Fruit fly (Drosophila melanogaster) whole organism: Measurements from ENCODE around the gene CG4653.
A peak's percentile ranks its signal among the peaks of the same experiment; 100 is the strongest.

ENCODE experiments used
- CG8478 ChIP-seq: fragments of >200 bp; optimal IDR thresholded peaks from 2 replicates; lab custom pipeline; 2018; ENCODE audit warnings: inconsistent platforms
- Dll ChIP-seq: fragments of >200 bp; optimal IDR thresholded peaks from 2 replicates; lab custom pipeline; 2017
- EcR ChIP-seq, 2 experiments: fragments of >200 bp; optimal IDR thresholded peaks; 2 replicates each; lab custom pipeline; 2017; ENCODE audit warnings: missing biosample characterization in 2 of 2, missing genetic modification characterization in 2 of 2, missing genetic modification reagents in 2 of 2
- pan ChIP-seq: fragments of >200 bp; optimal IDR thresholded peaks from 2 replicates; lab custom pipeline; 2017
- psq ChIP-seq: fragments of >200 bp; optimal IDR thresholded peaks from 2 replicates; lab custom pipeline; 2017
- usp ChIP-seq: fragments of >200 bp; optimal IDR thresholded peaks from 2 replicates; lab custom pipeline; 2017; ENCODE audit warnings: missing biosample characterization, missing genetic modification characterization, mixed read lengths

CG4653 gene

DNA sequence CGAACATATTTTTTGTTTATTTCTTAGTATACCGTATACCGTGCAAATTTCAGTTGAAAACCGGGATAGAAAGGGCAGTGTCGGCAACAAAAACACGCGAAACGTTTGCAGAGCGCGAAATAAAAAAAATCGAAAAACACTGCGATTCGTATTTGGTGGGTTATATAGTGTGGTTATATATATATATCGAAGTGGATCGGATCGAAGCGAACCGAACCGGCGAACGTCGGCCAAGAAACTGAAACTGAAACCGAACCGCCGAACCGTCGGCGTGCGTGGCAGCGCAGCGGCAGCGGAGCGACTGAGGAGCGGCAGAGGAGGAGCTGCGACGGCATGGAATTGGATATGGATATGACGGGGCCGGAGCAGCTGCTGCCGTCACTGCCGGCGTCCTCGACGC lies 17.3 kb downstream of the CG4653 start, which contains the start of the genes CG32572 and CG34325:
CG32572 (plus strand) TSS at position 16 of the 400 bp plus-strand sequence.
CG34325 (minus strand) TSS at position 244 of the 400 bp plus-strand sequence.
- TF ChIP-seq Dll (lab: Kevin White, UChicago) (no peak), pan (lab: Kevin White, UChicago) (no peak), psq (no peak), CG8478 (lab: Kevin White, UChicago) (no peak), EcR (GFP tag; optimal IDR thresholded peaks at IDR 0.05; lab: Kevin White, UChicago) (no peak), usp (GFP tag; lab: Kevin White, UChicago) (no peak)

DNA sequence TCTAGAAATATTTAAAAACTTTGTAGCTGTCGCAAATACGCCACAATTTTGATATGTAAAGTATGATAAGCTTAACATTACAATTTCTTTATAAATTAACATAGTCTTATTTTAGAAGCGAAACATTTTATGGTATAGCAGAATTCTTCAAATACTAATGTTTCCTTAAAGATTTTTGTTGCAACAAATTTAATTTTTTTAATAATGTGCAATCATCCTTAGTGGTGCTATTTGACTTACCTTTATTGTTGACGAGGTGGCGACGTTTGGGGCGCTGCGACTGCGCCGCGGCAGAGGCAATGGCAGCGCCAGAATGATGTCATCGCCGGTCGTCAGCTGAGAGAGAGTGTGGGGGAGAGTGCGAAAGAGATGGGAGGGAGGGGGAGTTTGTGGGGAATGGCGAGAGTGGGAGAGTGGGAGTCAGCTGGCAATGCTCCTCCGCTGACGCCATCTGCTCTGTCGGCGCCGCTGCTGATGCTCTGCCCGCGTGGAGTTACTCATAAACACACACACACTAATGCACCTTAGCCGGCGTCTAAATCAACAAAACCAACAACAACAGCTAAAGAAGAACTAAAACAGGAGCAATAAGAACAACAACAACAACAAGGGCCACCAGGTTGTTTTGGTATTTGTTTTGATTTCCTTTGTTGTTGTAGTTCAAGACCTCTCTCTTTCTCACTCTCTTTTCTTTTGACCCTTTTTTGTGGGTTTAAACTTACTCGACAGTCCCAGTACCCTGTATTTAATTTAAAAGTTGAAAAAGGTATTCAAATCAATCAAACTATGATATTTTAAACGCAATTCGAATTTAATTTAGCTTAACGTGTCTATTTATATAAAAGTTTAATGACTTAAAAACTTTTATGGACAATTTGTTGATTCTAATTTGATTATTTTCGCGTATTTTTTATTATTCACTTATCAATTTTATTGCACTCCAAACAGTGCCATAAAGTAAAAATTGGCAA lies 19.6 kb downstream of the CG4653 start:
- TF ChIP-seq psq (no peak), Dll (lab: Kevin White, UChicago) (peak; percentile 84), CG8478 (lab: Kevin White, UChicago) (no peak), usp (GFP tag; lab: Kevin White, UChicago) (no peak), EcR (GFP tag; optimal IDR thresholded peaks at IDR 0.05; lab: Kevin White, UChicago) (no peak), pan (lab: Kevin White, UChicago) (peak; percentile 71)

DNA sequence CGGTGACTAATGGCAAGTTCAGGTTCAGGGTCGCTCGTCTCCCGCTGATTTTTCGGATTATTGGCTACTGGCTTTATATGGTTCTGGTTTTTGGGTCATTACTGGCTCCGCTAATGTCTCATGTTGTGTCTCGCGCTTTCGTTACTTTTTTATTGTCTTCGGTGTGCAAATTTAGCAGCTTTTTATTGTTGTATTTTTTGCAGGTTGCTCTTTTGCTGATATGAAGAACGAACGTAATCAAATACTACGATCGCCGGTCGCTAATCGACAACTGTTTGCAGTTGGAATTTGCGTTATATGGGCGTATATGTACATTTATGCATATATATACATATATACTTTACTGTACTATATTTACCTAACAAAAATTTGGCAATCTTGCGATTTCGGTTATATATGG lies 20.7 kb downstream of the CG4653 start:
- TF ChIP-seq CG8478 (lab: Kevin White, UChicago) (no peak), usp (GFP tag; lab: Kevin White, UChicago) (no peak), psq (no peak), EcR (GFP tag; optimal IDR thresholded peaks at IDR 0.05; lab: Kevin White, UChicago) (no peak), Dll (lab: Kevin White, UChicago) (no peak), pan (lab: Kevin White, UChicago) (no peak)

DNA sequence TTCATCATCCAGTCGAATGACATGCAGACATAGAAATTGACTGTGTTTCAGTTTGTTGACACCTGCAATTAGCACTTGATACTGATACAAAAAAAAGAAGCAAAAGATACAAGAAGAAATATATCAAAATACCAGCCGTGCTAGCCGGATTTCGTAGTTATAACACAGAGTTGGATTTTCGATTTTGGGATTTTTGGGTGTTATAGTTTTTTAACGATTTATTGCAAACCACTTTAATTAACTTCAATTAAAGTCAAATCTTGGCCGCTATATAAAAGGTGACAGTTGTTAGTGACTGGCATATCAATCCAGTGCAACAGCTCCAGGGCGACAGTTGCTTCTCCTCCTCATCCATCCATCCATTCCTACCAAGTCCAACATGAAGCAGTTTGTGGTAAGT lies 26.9 kb downstream of the CG4653 start, which contains the start of gene TwdlX:
TwdlX (plus strand) TSS at position 301 of the 400 bp plus-strand sequence.
- TF ChIP-seq usp (GFP tag; lab: Kevin White, UChicago) (no peak), pan (lab: Kevin White, UChicago) (no peak), Dll (lab: Kevin White, UChicago) (no peak), psq (no peak), EcR (GFP tag; optimal IDR thresholded peaks at IDR 0.05; lab: Kevin White, UChicago) (no peak), CG8478 (lab: Kevin White, UChicago) (no peak)

DNA sequence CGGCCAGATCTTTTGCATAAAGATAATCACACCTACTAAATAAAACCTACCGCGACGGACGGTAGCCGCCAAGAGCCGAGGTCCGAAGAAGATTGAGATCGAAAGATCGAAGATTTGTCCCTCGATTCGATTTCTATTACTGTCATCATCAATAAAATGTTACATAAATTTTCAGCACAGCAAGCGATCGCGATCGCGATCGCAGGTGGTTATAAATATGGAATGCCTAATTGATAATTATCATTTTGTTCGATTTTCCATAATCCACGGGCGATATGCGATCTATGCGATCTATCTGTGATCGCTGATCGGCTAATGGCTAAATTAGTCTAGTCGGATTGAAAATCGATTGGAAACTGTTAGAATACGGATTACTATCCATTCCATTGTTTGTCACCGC lies 29.4 kb downstream of the CG4653 start:
- no peak for TF ChIP-seq pan (lab: Kevin White, UChicago)
- no peak for TF ChIP-seq EcR (GFP tag; optimal IDR thresholded peaks at IDR 0.05; lab: Kevin White, UChicago)
- no peak for TF ChIP-seq Dll (lab: Kevin White, UChicago)
- no peak for TF ChIP-seq CG8478 (lab: Kevin White, UChicago)
- TF ChIP-seq usp (GFP tag; lab: Kevin White, UChicago) = no peak
- TF ChIP-seq psq = no peak

DNA sequence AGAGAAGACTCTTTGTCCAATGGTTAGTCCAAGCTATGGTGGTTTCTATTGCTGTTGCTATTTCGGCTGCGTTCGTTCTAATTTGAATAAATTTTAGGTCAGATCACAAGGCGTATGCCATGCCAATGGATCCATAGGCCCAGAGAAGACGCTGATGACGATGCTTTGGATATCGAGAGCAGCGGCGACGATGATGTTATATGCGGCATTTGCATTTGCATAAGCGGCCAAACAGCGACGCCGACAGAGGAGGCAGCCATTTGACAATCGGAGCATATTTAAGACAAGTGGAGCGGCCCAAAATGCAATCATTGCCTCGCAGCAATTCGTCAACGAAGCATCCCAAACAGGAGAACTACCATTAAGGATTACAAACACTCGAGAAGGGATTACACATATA lies 30.8 kb downstream of the CG4653 start, which contains the start of gene TwdlY:
TwdlY (plus strand) TSS at position 301 of the 400 bp plus-strand sequence.
- TF ChIP-seq EcR (GFP tag; optimal IDR thresholded peaks at IDR 0.05; lab: Kevin White, UChicago) (no peak), psq (no peak), usp (GFP tag; lab: Kevin White, UChicago) (no peak), Dll (lab: Kevin White, UChicago) (no peak), CG8478 (lab: Kevin White, UChicago) (no peak), pan (lab: Kevin White, UChicago) (no peak)

DNA sequence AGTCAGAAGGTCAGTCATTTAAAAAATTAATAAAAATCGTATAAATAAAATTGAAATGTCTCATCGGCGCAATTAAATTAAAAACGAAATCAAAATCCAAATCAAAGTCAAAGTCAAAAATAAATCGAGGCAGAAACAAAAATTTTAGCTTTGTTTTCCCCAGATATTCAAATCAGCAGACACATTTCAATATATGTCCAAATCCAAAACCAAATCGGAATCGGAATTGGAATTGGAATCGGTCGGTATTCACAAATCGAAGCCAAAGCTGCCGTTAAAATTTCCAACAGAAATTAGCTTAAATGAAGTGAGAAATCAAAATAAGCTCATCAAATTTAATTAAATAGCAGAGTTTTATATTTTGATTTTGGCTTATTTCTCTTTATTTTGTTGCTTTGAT lies 32.3 kb downstream of the CG4653 start:
- no peak for TF ChIP-seq EcR (GFP tag; optimal IDR thresholded peaks at IDR 0.05; lab: Kevin White, UChicago)
- no peak for TF ChIP-seq psq
- TF ChIP-seq usp (GFP tag; lab: Kevin White, UChicago) = no peak
- TF ChIP-seq Dll (lab: Kevin White, UChicago) = no peak
- TF ChIP-seq pan (lab: Kevin White, UChicago) = no peak
- TF ChIP-seq CG8478 (lab: Kevin White, UChicago) = no peak

DNA sequence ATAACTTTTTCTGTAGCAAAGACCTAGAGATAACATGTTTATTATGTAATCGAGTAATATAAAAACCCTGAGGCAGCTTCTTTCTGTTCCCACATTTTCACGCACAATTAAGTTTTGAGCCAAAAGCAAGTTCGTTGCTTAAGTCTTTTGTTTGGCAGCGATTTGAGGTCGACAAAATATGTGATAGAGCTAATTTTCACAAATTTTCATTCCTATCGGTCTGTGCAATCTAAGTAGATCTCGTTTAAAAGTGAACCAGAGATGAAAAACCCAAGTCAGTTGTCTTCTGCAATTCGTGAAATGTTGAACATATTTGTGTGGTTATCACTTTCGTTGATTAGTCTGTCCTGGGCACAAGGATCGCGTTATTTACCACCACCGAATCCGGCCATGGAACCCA lies 34.0 kb downstream of the CG4653 start, which contains the start of gene TwdlZ:
TwdlZ (plus strand) TSS at position 301 of the 400 bp plus-strand sequence.
- TF ChIP-seq EcR (GFP tag; optimal IDR thresholded peaks at IDR 0.05; lab: Kevin White, UChicago) (no peak), psq (no peak), Dll (lab: Kevin White, UChicago) (no peak), pan (lab: Kevin White, UChicago) (no peak), CG8478 (lab: Kevin White, UChicago) (no peak), usp (GFP tag; lab: Kevin White, UChicago) (no peak)

DNA sequence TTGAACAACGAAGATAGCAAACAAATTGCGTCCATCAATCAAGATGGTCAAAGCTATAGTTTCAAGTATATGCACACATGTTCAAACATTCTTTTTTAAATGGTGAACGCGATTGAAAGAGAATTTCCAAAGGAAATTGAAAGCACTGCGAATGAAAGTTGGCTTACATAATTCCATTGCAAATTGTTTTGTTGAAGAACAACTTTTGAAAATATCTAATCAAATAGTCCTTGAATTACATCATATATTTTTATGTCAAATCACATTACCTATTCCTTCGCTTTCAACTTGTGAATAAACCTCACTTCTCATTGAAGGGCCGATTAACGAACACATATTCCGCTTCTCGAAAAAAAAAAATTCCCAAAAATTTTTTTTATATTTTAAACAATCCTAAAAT lies 36.7 kb downstream of the CG4653 start, which contains the start of gene CG32568:
CG32568 (plus strand) TSS at position 301 of the 400 bp plus-strand sequence.
- TF ChIP-seq usp (GFP tag; lab: Kevin White, UChicago) = no peak
- TF ChIP-seq EcR (GFP tag; optimal IDR thresholded peaks at IDR 0.05; lab: Kevin White, UChicago) = no peak
- no peak for TF ChIP-seq psq
- TF ChIP-seq pan (lab: Kevin White, UChicago) = no peak
- no peak for TF ChIP-seq Dll (lab: Kevin White, UChicago)
- TF ChIP-seq CG8478 (lab: Kevin White, UChicago) = no peak

DNA sequence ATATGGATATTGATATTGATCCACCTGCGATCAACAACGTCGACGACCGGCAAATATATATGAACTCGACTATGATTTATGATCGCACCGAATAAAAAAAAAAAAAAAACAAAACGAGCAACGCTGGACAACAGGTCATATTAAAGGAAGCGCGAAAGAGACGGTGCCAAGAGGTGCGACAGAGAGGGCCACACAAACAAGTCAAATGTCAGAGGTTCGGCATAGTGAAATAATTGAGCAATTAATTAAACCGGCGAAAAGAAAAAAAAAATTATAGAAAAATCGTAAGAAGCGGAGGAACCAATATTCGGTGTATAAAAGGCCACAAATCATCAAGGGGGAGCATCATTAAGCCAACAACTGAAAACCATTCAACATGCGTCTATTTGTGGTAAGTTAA lies 38.7 kb downstream of the CG4653 start, which contains the start of gene Twdlalpha:
Twdlalpha (plus strand) TSS at position 301 of the 400 bp plus-strand sequence.
- TF ChIP-seq CG8478 (lab: Kevin White, UChicago) = no peak
- no peak for TF ChIP-seq psq
- TF ChIP-seq Dll (lab: Kevin White, UChicago) = no peak
- TF ChIP-seq usp (GFP tag; lab: Kevin White, UChicago) = no peak

DNA sequence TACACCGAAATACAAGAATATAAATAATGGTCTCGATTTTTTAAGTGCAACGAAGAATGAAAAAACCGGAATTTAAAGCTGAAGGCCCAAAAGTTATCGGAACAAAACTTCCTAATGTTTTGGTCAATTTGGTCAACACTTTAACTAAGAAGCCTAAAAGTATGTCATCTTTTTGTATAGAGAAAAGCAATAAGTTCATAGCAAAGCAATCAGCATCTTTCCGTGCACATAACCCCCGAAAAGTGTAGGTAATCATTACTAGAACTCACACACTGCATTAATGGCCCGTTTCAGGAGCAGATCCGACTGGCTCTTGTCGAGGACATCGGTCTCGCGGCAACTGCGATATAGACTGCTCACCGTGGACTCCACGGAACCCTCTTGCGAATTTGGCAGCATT lies 40.5 kb downstream of the CG4653 start:
- TF ChIP-seq usp (GFP tag; lab: Kevin White, UChicago) = no peak
- no peak for TF ChIP-seq CG8478 (lab: Kevin White, UChicago)
- no peak for TF ChIP-seq psq
- TF ChIP-seq Dll (lab: Kevin White, UChicago) = no peak
- no peak for TF ChIP-seq pan (lab: Kevin White, UChicago)
- no peak for TF ChIP-seq EcR (GFP tag; optimal IDR thresholded peaks at IDR 0.05; lab: Kevin White, UChicago)
